Fruit fly (Drosophila melanogaster): ENCODE measurements around the gene Svil.

Gene Svil

dm6 chr3L:2475564-2476260, 98.3 kb downstream of the Svil start, which contains the start of gene CG16762:
TSS of gene CG16762 (minus strand) at chr3L:2475614.
- no peak for TF ChIP-seq Abd-B (GFP tag; optimal IDR thresholded peaks at IDR 0.05)
- peak; percentile 72 for TF ChIP-seq h (GFP tag; optimal IDR thresholded peaks at IDR 0.05)
- peak; percentile 37 for TF ChIP-seq fru (GFP tag; optimal IDR thresholded peaks at IDR 0.05)
- peak; percentile 37 for TF ChIP-seq CG32264 (GFP tag; optimal IDR thresholded peaks at IDR 0.05)
- no peak for TF ChIP-seq lola (GFP tag; optimal IDR thresholded peaks at IDR 0.05)
- peak; percentile 75 for TF ChIP-seq OdsH (GFP tag; optimal IDR thresholded peaks at IDR 0.05)
- TF ChIP-seq GATAd (GFP tag; optimal IDR thresholded peaks at IDR 0.05) = no peak
- TF ChIP-seq Jra (GFP tag; optimal IDR thresholded peaks at IDR 0.05) = peak; percentile 31
- peak; percentile 47 for TF ChIP-seq Hnf4 (GFP tag; optimal IDR thresholded peaks at IDR 0.05)
- no peak for TF ChIP-seq Dif (GFP tag; optimal IDR thresholded peaks at IDR 0.05; ENCODE audit: partially characterized antibody)
- peak; percentile 59 for TF ChIP-seq brk (GFP tag; optimal IDR thresholded peaks at IDR 0.05)
- TF ChIP-seq Myc (optimal IDR thresholded peaks at IDR 0.05) = no peak
- peak; percentile 92 for TF ChIP-seq Hr83 (GFP tag; optimal IDR thresholded peaks at IDR 0.05; ENCODE audit: poor library complexity, severe bottlenecking)
- peak; percentile 16 for TF ChIP-seq psq (GFP tag; optimal IDR thresholded peaks at IDR 0.05)
- peak; percentile 34 for TF ChIP-seq jim (GFP tag; optimal IDR thresholded peaks at IDR 0.05)
- peak; percentile 66 for TF ChIP-seq tai (GFP tag; optimal IDR thresholded peaks at IDR 0.05)
- TF ChIP-seq foxo (GFP tag; optimal IDR thresholded peaks at IDR 0.05) = peak in 1 of 2 experiments; percentile 61
- no peak for TF ChIP-seq sage (GFP tag; optimal IDR thresholded peaks at IDR 0.05)
- TF ChIP-seq Rel (GFP tag; optimal IDR thresholded peaks at IDR 0.05) = no peak
- no peak for TF ChIP-seq Rel (tag; optimal IDR thresholded peaks at IDR 0.05)
- peak; percentile 54 for TF ChIP-seq br (GFP tag; optimal IDR thresholded peaks at IDR 0.05)
- TF ChIP-seq dsf (GFP tag; optimal IDR thresholded peaks at IDR 0.05; ENCODE audit: borderline replicate concordance) = peak; percentile 31
- TF ChIP-seq ey (GFP tag; optimal IDR thresholded peaks at IDR 0.05) = no peak
- peak; percentile 27 for TF ChIP-seq HLH106 (tag; optimal IDR thresholded peaks at IDR 0.05)
- peak; percentile 49 for TF ChIP-seq Sp1 (GFP tag; optimal IDR thresholded peaks at IDR 0.05)
- peak; percentile 85 for TF ChIP-seq rgr (GFP tag; optimal IDR thresholded peaks at IDR 0.05)

DNA sequence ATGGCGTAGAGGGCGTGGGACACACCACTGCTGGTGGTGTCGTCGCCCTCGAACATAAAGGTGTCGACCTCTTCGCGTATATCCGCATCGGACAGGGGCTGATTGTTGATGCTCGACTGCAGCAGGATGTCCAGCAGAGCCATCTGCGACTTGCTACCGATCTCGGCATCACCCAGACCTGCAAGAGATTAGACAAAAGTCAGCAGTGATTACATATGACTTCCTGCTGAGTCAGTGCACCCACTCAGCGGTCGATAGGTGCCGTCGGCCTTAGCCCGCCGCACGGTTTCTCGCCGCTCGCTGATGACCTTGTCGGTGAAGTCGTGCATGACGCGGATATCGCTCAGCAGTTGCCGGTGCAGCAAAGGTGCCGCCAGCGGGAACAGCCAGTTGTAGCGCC, 99.5 kb downstream of the Svil start:
- TF ChIP-seq Jra (GFP tag; optimal IDR thresholded peaks at IDR 0.05) (no peak), jim (GFP tag; optimal IDR thresholded peaks at IDR 0.05) (no peak), foxo (GFP tag; optimal IDR thresholded peaks at IDR 0.05) (no peak), Sp1 (GFP tag; optimal IDR thresholded peaks at IDR 0.05) (no peak)

dm6 chr3L:2478349-2478959, 101.0 kb downstream of the Svil start, which contains the start of gene Cyp4d20:
TSS of gene Cyp4d20 (minus strand) at chr3L:2478448.
- TF ChIP-seq Vsx2 (GFP tag; optimal IDR thresholded peaks at IDR 0.05; ENCODE audit: partially characterized antibody) (no peak), brk (GFP tag; optimal IDR thresholded peaks at IDR 0.05) (no peak), Dfd (GFP tag; optimal IDR thresholded peaks at IDR 0.05) (no peak), Rel (GFP tag; optimal IDR thresholded peaks at IDR 0.05) (no peak), Rel (tag; optimal IDR thresholded peaks at IDR 0.05) (no peak), br (GFP tag; optimal IDR thresholded peaks at IDR 0.05) (no peak), Myc (optimal IDR thresholded peaks at IDR 0.05) (no peak), Hr83 (GFP tag; optimal IDR thresholded peaks at IDR 0.05; ENCODE audit: poor library complexity, severe bottlenecking) (no peak), OdsH (GFP tag; optimal IDR thresholded peaks at IDR 0.05) (no peak), rgr (GFP tag; optimal IDR thresholded peaks at IDR 0.05) (no peak), sage (GFP tag; optimal IDR thresholded peaks at IDR 0.05) (no peak), Mio (GFP tag; optimal IDR thresholded peaks at IDR 0.05) (no peak), h (GFP tag; optimal IDR thresholded peaks at IDR 0.05) (no peak), fru (GFP tag; optimal IDR thresholded peaks at IDR 0.05) (no peak), pan (optimal IDR thresholded peaks at IDR 0.05) (no peak), usp (GFP tag; optimal IDR thresholded peaks at IDR 0.05) (no peak), sv (GFP tag; optimal IDR thresholded peaks at IDR 0.05) (no peak), Hr78 (GFP tag; optimal IDR thresholded peaks at IDR 0.05) (no peak), Hnf4 (GFP tag; optimal IDR thresholded peaks at IDR 0.05) (no peak), dmrt93B (GFP tag; optimal IDR thresholded peaks at IDR 0.05) (no peak), foxo (GFP tag; optimal IDR thresholded peaks at IDR 0.05) (no peak)
